Fruit fly (Drosophila melanogaster) whole organism, embryonic: ENCODE results near the gene nmdyn-D6.

ENCODE experiments used
- Ada2b ChIP-seq: fragments of 200-800 bp; sonication (Bioruptor generic); IDR thresholded peaks from 2 replicates; pipeline ENCODE4 v1.3.6; 2022; ENCODE audit warnings: missing biosample characterization, missing genetic modification characterization
- Atf6 ChIP-seq: fragments of 200-800 bp; sonication (Bioruptor generic); IDR thresholded peaks from 2 replicates; pipeline ENCODE4 v1.3.6; 2022; ENCODE audit warnings: missing biosample characterization, missing genetic modification characterization
- Bdp1 ChIP-seq: fragments of 200-800 bp; sonication (Bioruptor generic); optimal IDR thresholded peaks from 3 replicates; lab custom pipeline; 2016; ENCODE audit warnings: missing biosample characterization, missing genetic modification characterization
- CG10431 ChIP-seq: fragments of 200-800 bp; sonication (Bioruptor generic); optimal IDR thresholded peaks from 3 replicates; lab custom pipeline; 2018; ENCODE audit warnings: missing biosample characterization, mild to moderate bottlenecking, missing genetic modification characterization
- CG10979 ChIP-seq: fragments of 200-800 bp; sonication (Bioruptor generic); optimal IDR thresholded peaks from 2 replicates; lab custom pipeline; 2018; ENCODE audit warnings: missing biosample characterization, mild to moderate bottlenecking, missing genetic modification characterization, moderate library complexity
- CG11085 ChIP-seq: fragments of 200-800 bp; sonication (Bioruptor generic); IDR thresholded peaks from 2 replicates; pipeline ENCODE4 v1.3.6; 2022; ENCODE audit warnings: missing biosample characterization, missing genetic modification characterization
- CG12104 ChIP-seq: fragments of 200-800 bp; sonication (Bioruptor generic); optimal IDR thresholded peaks from 3 replicates; lab custom pipeline; 2016; ENCODE audit warnings: missing biosample characterization, missing genetic modification characterization
- CG12744 ChIP-seq: fragments of 200-800 bp; sonication (Bioruptor generic); optimal IDR thresholded peaks from 2 replicates; lab custom pipeline; 2016; ENCODE audit warnings: missing biosample characterization, missing genetic modification characterization
- CG12942 ChIP-seq: fragments of 200-800 bp; sonication (Bioruptor generic); optimal IDR thresholded peaks from 3 replicates; lab custom pipeline; 2016; ENCODE audit warnings: missing biosample characterization, missing genetic modification characterization
- CG13123 ChIP-seq: fragments of 200-800 bp; sonication (Bioruptor generic); optimal IDR thresholded peaks from 2 replicates; lab custom pipeline; 2016; ENCODE audit warnings: missing biosample characterization, missing genetic modification characterization
- CG15073 ChIP-seq: fragments of 200-800 bp; sonication (Bioruptor generic); optimal IDR thresholded peaks from 2 replicates; lab custom pipeline; 2016; ENCODE audit warnings: missing biosample characterization, missing genetic modification characterization
- CG15269 ChIP-seq: fragments of 200-800 bp; sonication (Bioruptor generic); optimal IDR thresholded peaks from 2 replicates; lab custom pipeline; 2018; ENCODE audit warnings: missing biosample characterization, mild to moderate bottlenecking, missing genetic modification characterization, moderate library complexity
- CG16815 ChIP-seq: fragments of 200-800 bp; sonication (Bioruptor generic); optimal IDR thresholded peaks from 3 replicates; lab custom pipeline; 2017; ENCODE audit warnings: missing biosample characterization, mild to moderate bottlenecking, missing genetic modification characterization
- CG16863 ChIP-seq: fragments of 200-800 bp; sonication (Bioruptor generic); optimal IDR thresholded peaks from 3 replicates; lab custom pipeline; 2016; ENCODE audit warnings: missing biosample characterization, missing genetic modification characterization
- CG1792 ChIP-seq: fragments of 200-800 bp; sonication (Bioruptor generic); optimal IDR thresholded peaks from 2 replicates; lab custom pipeline; 2016; ENCODE audit warnings: missing biosample characterization, missing genetic modification characterization
- CG2202 ChIP-seq: fragments of 200-800 bp; sonication (Bioruptor generic); optimal IDR thresholded peaks from 2 replicates; lab custom pipeline; 2018; ENCODE audit warnings: missing biosample characterization, mild to moderate bottlenecking, missing genetic modification characterization
- CG4328 ChIP-seq: fragments of 200-800 bp; sonication (Bioruptor generic); optimal IDR thresholded peaks from 3 replicates; lab custom pipeline; 2017; ENCODE audit warnings: missing biosample characterization, missing genetic modification reagents, missing genetic modification characterization
- CG4854 ChIP-seq: fragments of 200-800 bp; sonication (Bioruptor generic); optimal IDR thresholded peaks from 2 replicates; lab custom pipeline; 2016; ENCODE audit warnings: missing biosample characterization, missing genetic modification characterization, inconsistent platforms
- CG7963 ChIP-seq: fragments of 200-800 bp; sonication (Bioruptor generic); IDR thresholded peaks from 3 replicates; pipeline ENCODE4 v1.3.6; 2022; ENCODE audit warnings: missing biosample characterization, missing genetic modification characterization; ENCODE audit not compliant: partially characterized antibody
- CG9797 ChIP-seq: fragments of 200-800 bp; sonication (Bioruptor generic); optimal IDR thresholded peaks from 3 replicates; lab custom pipeline; 2018; ENCODE audit warnings: missing biosample characterization, mild to moderate bottlenecking, missing genetic modification characterization
- CG9932 ChIP-seq: fragments of 200-800 bp; sonication (Bioruptor generic); IDR thresholded peaks from 2 replicates; pipeline ENCODE4 v1.3.6; 2022; ENCODE audit warnings: missing biosample characterization, missing genetic modification characterization
- Dek ChIP-seq: fragments of 200-800 bp; sonication (Bioruptor generic); optimal IDR thresholded peaks from 3 replicates; lab custom pipeline; 2019; ENCODE audit warnings: missing biosample characterization, mild to moderate bottlenecking, missing genetic modification characterization, moderate library complexity
- Hey ChIP-seq: fragments of 200-800 bp; sonication (Bioruptor generic); optimal IDR thresholded peaks from 3 replicates; lab custom pipeline; 2018; ENCODE audit warnings: missing biosample characterization, mild to moderate bottlenecking, missing genetic modification characterization
- HmgD ChIP-seq: fragments of 200-800 bp; sonication (Bioruptor generic); optimal IDR thresholded peaks from 3 replicates; lab custom pipeline; 2016; ENCODE audit warnings: missing biosample characterization, missing genetic modification characterization
- Nf-YB ChIP-seq: fragments of 200-800 bp; sonication (Bioruptor generic); optimal IDR thresholded peaks from 3 replicates; lab custom pipeline; 2019; ENCODE audit warnings: missing biosample characterization, mild to moderate bottlenecking, missing genetic modification characterization, moderate library complexity
- Sin3A ChIP-seq: fragments of >200 bp; optimal IDR thresholded peaks from 2 replicates; lab custom pipeline; 2018
- Sry-δ ChIP-seq: fragments of 200-800 bp; sonication (Bioruptor generic); optimal IDR thresholded peaks from 2 replicates; lab custom pipeline; 2016; ENCODE audit warnings: missing biosample characterization, missing genetic modification characterization
- ab ChIP-seq: fragments of 200-800 bp; sonication (Bioruptor generic); optimal IDR thresholded peaks from 2 replicates; lab custom pipeline; 2016; ENCODE audit warnings: missing biosample characterization, missing genetic modification characterization
- ash1 ChIP-seq: fragments of 200-800 bp; sonication (Bioruptor generic); optimal IDR thresholded peaks from 2 replicates; lab custom pipeline; 2018; ENCODE audit warnings: missing biosample characterization, mild to moderate bottlenecking, missing genetic modification characterization
- br ChIP-seq: fragments of >200 bp; optimal IDR thresholded peaks from 2 replicates; lab custom pipeline; 2017
- chif ChIP-seq, 2 experiments: fragments of 200-800 bp; sonication (Bioruptor generic); optimal IDR thresholded peaks; 3 replicates each; lab custom pipeline; 2016; ENCODE audit warnings: missing biosample characterization in 2 of 2, missing genetic modification characterization in 2 of 2
- eve ChIP-seq, 2 experiments: fragments of >200 bp; optimal IDR thresholded peaks; 2 replicates each; lab custom pipeline; 2017; ENCODE audit warnings: missing biosample characterization in 2 of 2, missing genetic modification characterization in 2 of 2
- eyg ChIP-seq: fragments of 200-800 bp; sonication (Bioruptor generic); optimal IDR thresholded peaks from 3 replicates; lab custom pipeline; 2016; ENCODE audit warnings: missing biosample characterization, missing genetic modification characterization
- fd96Cb ChIP-seq: fragments of 200-800 bp; sonication (Bioruptor generic); optimal IDR thresholded peaks from 2 replicates; lab custom pipeline; 2018; ENCODE audit warnings: missing biosample characterization, mild to moderate bottlenecking, missing genetic modification characterization, moderate library complexity
- gfzf ChIP-seq: fragments of 200-800 bp; sonication (Bioruptor generic); optimal IDR thresholded peaks from 2 replicates; lab custom pipeline; 2016; ENCODE audit warnings: missing biosample characterization, mild to moderate bottlenecking, missing genetic modification characterization, moderate library complexity
- ind ChIP-seq: fragments of 200-800 bp; sonication (Bioruptor generic); optimal IDR thresholded peaks from 3 replicates; lab custom pipeline; 2016; ENCODE audit warnings: missing biosample characterization, missing genetic modification characterization
- jigr1 ChIP-seq: fragments of 200-800 bp; sonication (Bioruptor generic); IDR thresholded peaks from 3 replicates; pipeline ENCODE4 v1.3.6; 2022; ENCODE audit warnings: missing biosample characterization, missing genetic modification characterization
- kni ChIP-seq: fragments of 200-800 bp; sonication (Bioruptor generic); optimal IDR thresholded peaks from 3 replicates; lab custom pipeline; 2017; ENCODE audit warnings: mild to moderate bottlenecking, missing biosample characterization, missing genetic modification reagents, missing genetic modification characterization
- mirr ChIP-seq: fragments of 200-800 bp; sonication (Bioruptor generic); optimal IDR thresholded peaks from 3 replicates; lab custom pipeline; 2018; ENCODE audit warnings: missing biosample characterization, mild to moderate bottlenecking, missing genetic modification characterization
- odd ChIP-seq: fragments of 200-800 bp; sonication (Bioruptor generic); optimal IDR thresholded peaks from 2 replicates; lab custom pipeline; 2017; ENCODE audit warnings: missing biosample characterization, mild to moderate bottlenecking, missing genetic modification characterization
- org-1 ChIP-seq: fragments of 200-800 bp; sonication (Bioruptor generic); optimal IDR thresholded peaks from 2 replicates; lab custom pipeline; 2017; ENCODE audit warnings: missing biosample characterization, missing genetic modification characterization
- pum ChIP-seq: fragments of 200-800 bp; sonication (Bioruptor generic); optimal IDR thresholded peaks from 2 replicates; lab custom pipeline; 2016; ENCODE audit warnings: missing biosample characterization, missing genetic modification characterization
- rib ChIP-seq: fragments of 200-800 bp; sonication (Bioruptor generic); IDR thresholded peaks from 2 replicates; pipeline ENCODE4 v1.3.6; 2022; ENCODE audit warnings: missing biosample characterization, missing genetic modification characterization
- schlank ChIP-seq: fragments of 200-800 bp; sonication (Bioruptor generic); optimal IDR thresholded peaks from 2 replicates; lab custom pipeline; 2018; ENCODE audit warnings: missing biosample characterization, mild to moderate bottlenecking, missing genetic modification characterization
- sd ChIP-seq: fragments of 200-800 bp; sonication (Bioruptor generic); optimal IDR thresholded peaks from 3 replicates; lab custom pipeline; 2018; ENCODE audit warnings: missing biosample characterization, mild to moderate bottlenecking, missing genetic modification characterization, moderate library complexity
- sens-2 ChIP-seq: fragments of 200-800 bp; sonication (Bioruptor generic); IDR thresholded peaks from 2 replicates; pipeline ENCODE4 v1.3.6; 2022; ENCODE audit warnings: missing biosample characterization, missing genetic modification characterization
- seq ChIP-seq: fragments of 200-800 bp; sonication (Bioruptor generic); IDR thresholded peaks from 2 replicates; pipeline ENCODE4 v1.3.6; 2022; ENCODE audit warnings: missing biosample characterization, missing genetic modification characterization
- shn ChIP-seq: fragments of 200-800 bp; sonication (Bioruptor generic); optimal IDR thresholded peaks from 3 replicates; lab custom pipeline; 2016; ENCODE audit warnings: missing biosample characterization, missing genetic modification characterization
- slou ChIP-seq: fragments of 200-800 bp; sonication (Bioruptor generic); optimal IDR thresholded peaks from 3 replicates; lab custom pipeline; 2016; ENCODE audit warnings: missing biosample characterization, missing genetic modification characterization
- sob ChIP-seq: fragments of 200-800 bp; sonication (Bioruptor generic); IDR thresholded peaks from 2 replicates; pipeline ENCODE4 v1.3.6; 2022; ENCODE audit warnings: missing biosample characterization, missing genetic modification characterization
- ssp ChIP-seq: fragments of 200-800 bp; sonication (Bioruptor generic); IDR thresholded peaks from 2 replicates; pipeline ENCODE4 v1.3.6; 2022; ENCODE audit warnings: missing biosample characterization, missing genetic modification characterization
- unpg ChIP-seq: fragments of 200-800 bp; sonication (Bioruptor generic); optimal IDR thresholded peaks from 3 replicates; lab custom pipeline; 2018; ENCODE audit warnings: missing biosample characterization, mild to moderate bottlenecking, missing genetic modification characterization, moderate library complexity
- zfh1 ChIP-seq: fragments of 200-800 bp; sonication (Bioruptor generic); IDR thresholded peaks from 3 replicates; pipeline ENCODE4 v1.3.6; 2022; ENCODE audit warnings: missing biosample characterization, missing genetic modification characterization

Gene nmdyn-D6

DNA sequence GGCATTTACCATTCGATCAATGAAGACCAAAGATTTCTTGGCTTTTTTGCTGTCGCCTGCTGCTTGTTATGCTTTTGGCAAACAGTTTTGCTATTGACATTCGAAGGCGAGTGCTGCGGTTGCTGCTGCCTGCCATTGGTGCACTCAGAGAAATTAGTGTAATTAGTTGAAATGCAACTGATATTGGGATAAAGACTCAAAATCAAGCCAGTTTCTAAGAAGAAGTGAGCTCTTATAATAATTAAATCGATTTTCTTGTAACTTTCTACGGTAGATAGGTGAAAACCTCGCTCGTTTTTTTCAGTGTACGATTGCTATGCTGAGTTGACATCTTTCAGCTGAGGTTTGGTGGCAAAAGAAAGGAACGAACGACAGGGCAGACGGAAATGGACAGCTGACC lies 38.0 kb downstream of the nmdyn-D6 start (continued):
- TF ChIP-seq CG15073 (GFP tag; lab: Kevin White, UChicago) (no peak), CG9797 (no peak), CG9932 (GFP tag; lab: Robert Waterston, UW) (no peak), CG15269 (tag; lab: Kevin White, UChicago) (no peak), gfzf (no peak), sd (no peak), sob (GFP tag; lab: Robert Waterston, UW) (no peak), Sin3A (lab: Kevin White, UChicago) (no peak), CG10431 (GFP tag; lab: Kevin White, UChicago) (no peak), CG1792 (GFP tag; lab: Kevin White, UChicago) (no peak), eve (GFP tag; optimal IDR thresholded peaks at IDR 0.05; lab: Kevin White, UChicago) (no peak), Hey (tag; lab: Kevin White, UChicago) (no peak), jigr1 (no peak), Sry-δ (no peak), Nf-YB (GFP tag; lab: Kevin White, UChicago) (no peak), CG11085 (GFP tag; lab: Robert Waterston, UW) (no peak), eyg (GFP tag; lab: Kevin White, UChicago) (no peak), zfh1 (no peak), CG12104 (GFP tag; lab: Kevin White, UChicago) (no peak), HmgD (GFP tag; lab: Kevin White, UChicago) (no peak), shn (GFP tag; lab: Kevin White, UChicago) (no peak), ssp (GFP tag; lab: Robert Waterston, UW) (no peak)
- TF ChIP-seq, all 482 proteins: peak for 34

DNA sequence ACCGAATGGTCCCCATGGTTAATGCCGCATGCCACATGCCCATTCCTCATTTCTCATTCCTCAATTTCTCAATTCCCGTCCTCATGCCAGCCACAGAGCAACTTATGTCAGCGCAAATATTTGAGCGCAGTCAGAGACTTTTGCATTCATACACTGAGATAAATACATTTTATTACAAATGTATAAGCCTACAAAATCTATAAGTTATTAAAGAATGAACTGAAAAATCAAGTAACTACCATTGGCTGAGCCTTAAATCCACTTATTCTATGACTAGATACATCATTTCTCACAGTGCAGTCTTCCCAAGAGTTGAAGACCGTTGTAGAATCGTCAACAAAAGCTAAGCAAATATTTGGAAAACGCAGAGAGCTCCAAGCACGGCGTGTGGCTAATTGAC lies 38.7 kb downstream of the nmdyn-D6 start:
- TF ChIP-seq odd (GFP tag; lab: Kevin White, UChicago) (peak; percentile 5), zfh1 (peak; percentile 67), CG4328 (GFP tag; lab: Kevin White, UChicago) (no peak), pum (GFP tag; lab: Kevin White, UChicago) (peak; percentile 28), schlank (tag; lab: Kevin White, UChicago) (no peak), CG4854 (no peak), CG16863 (GFP tag; lab: Kevin White, UChicago) (peak; percentile 33), CG10979 (tag; lab: Kevin White, UChicago) (peak; percentile 55), rib (GFP tag; lab: Robert Waterston, UW) (no peak), CG16815 (GFP tag; lab: Kevin White, UChicago) (no peak), chif (GFP tag; optimal IDR thresholded peaks at IDR 0.05; lab: Kevin White, UChicago) (peak; percentile 33 to 46), sens-2 (GFP tag; lab: Robert Waterston, UW) (no peak), CG12744 (no peak), seq (GFP tag; lab: Robert Waterston, UW) (no peak), slou (GFP tag; lab: Kevin White, UChicago) (no peak), Bdp1 (no peak), Ada2b (no peak), CG13123 (no peak), CG12942 (no peak), ssp (GFP tag; lab: Robert Waterston, UW) (0 out of 2 replicates have a peak, but pooled peaks have one; percentile 9), unpg (GFP tag; lab: Kevin White, UChicago) (peak; percentile 54), ind (GFP tag; lab: Kevin White, UChicago) (no peak), org-1 (GFP tag; lab: Kevin White, UChicago) (no peak), kni (GFP tag; lab: Kevin White, UChicago) (no peak), Dek (tag; lab: Kevin White, UChicago) (no peak), br (lab: Kevin White, UChicago) (no peak), ab (GFP tag; lab: Kevin White, UChicago) (no peak), mirr (GFP tag; lab: Kevin White, UChicago) (no peak), CG7963 (GFP tag; lab: Robert Waterston, UW) (no peak), CG2202 (tag; lab: Kevin White, UChicago) (peak; percentile 18), Atf6 (no peak), shn (GFP tag; lab: Kevin White, UChicago) (no peak), ash1 (GFP tag; lab: Kevin White, UChicago) (no peak), fd96Cb (tag; lab: Kevin White, UChicago) (peak; percentile 57)
